Worm (Caenorhabditis elegans) whole organism, L1 larva: ENCODE measurements around the gene clec-80.

ENCODE experiments used
- C04F5.9 ChIP-seq: sonication (generic microtip); optimal IDR thresholded peaks from 2 replicates; lab custom pipeline; 2016; ENCODE audit warnings: missing genetic modification characterization, missing compliant biosample characterization
- C34B4.2 ChIP-seq: sonication (generic microtip); optimal IDR thresholded peaks from 2 replicates; lab custom pipeline; 2017; ENCODE audit warnings: mild to moderate bottlenecking, missing genetic modification characterization, missing compliant biosample characterization
- Y116A8C.19 ChIP-seq: sonication (generic microtip); optimal IDR thresholded peaks from 2 replicates; lab custom pipeline; 2016; ENCODE audit warnings: missing compliant biosample characterization, missing genetic modification characterization, borderline replicate concordance
- aha-1 ChIP-seq: fragments of 150-350 bp; optimal IDR thresholded peaks from 2 replicates; lab custom pipeline; 2014; ENCODE audit warnings: missing biosample characterization, missing genetic modification characterization
- alr-1 ChIP-seq: fragments of 200-800 bp; sonication (Bioruptor generic); optimal IDR thresholded peaks from 2 replicates; lab custom pipeline; 2018; ENCODE audit warnings: borderline replicate concordance, mild to moderate bottlenecking, missing genetic modification characterization, missing compliant biosample characterization
- blmp-1 ChIP-seq: fragments of 150-350 bp; optimal IDR thresholded peaks from 2 replicates; lab custom pipeline; 2014; ENCODE audit warnings: missing biosample characterization, missing genetic modification characterization
- ceh-82 ChIP-seq, 3 experiments: fragments of 150-350 bp in 1 of 3; sonication (generic microtip) in 2 of 3; optimal IDR thresholded peaks; 2 replicates each; lab custom pipeline; 2014 to 2017; ENCODE audit warnings: missing biosample characterization in 3 of 3, missing genetic modification characterization in 3 of 3
- ceh-90 ChIP-seq: sonication (generic microtip); optimal IDR thresholded peaks from 2 replicates; lab custom pipeline; 2016; ENCODE audit warnings: missing genetic modification characterization, missing compliant biosample characterization
- ces-1 ChIP-seq: fragments of 150-350 bp; optimal IDR thresholded peaks from 2 replicates; lab custom pipeline; 2014; ENCODE audit warnings: missing biosample characterization, missing genetic modification reagents, missing genetic modification characterization
- efl-1 ChIP-seq, 4 experiments: fragments of 150-350 bp; optimal IDR thresholded peaks in 3 of 4; peaks in 1 of 4; 1 replicate in 1 of 4; 2 replicates in 3 of 4; lab custom pipeline; 2014; ENCODE audit warnings: missing biosample characterization in 2 of 4, missing genetic modification characterization in 2 of 4, missing genetic modification reagents in 2 of 4
- egl-13 ChIP-seq: sonication (generic microtip); optimal IDR thresholded peaks from 2 replicates; lab custom pipeline; 2016; ENCODE audit warnings: missing genotype, missing genetic modification reagents, missing genetic modification characterization, missing compliant biosample characterization
- egl-27 ChIP-seq, 2 experiments: fragments of 150-350 bp in 1 of 2; sonication (generic microtip); optimal IDR thresholded peaks; 3 replicates each; lab custom pipeline; 2017 to 2018; ENCODE audit warnings: missing biosample characterization in 2 of 2, missing genetic modification characterization in 2 of 2, missing genetic modification reagents in 2 of 2
- elt-3 ChIP-seq, 6 experiments: fragments of 150-350 bp in 1 of 6; sonication (generic microtip); optimal IDR thresholded peaks; 2 replicates each; lab custom pipeline; 2017 to 2018; ENCODE audit warnings: missing biosample characterization in 6 of 6, missing genetic modification characterization in 6 of 6, inconsistent platforms in 1 of 6
- ets-5 ChIP-seq: fragments of 200-800 bp; sonication (Bioruptor generic); IDR thresholded peaks from 2 replicates; pipeline ENCODE4 v1.3.6; 2022; ENCODE audit warnings: missing genetic modification characterization, missing compliant biosample characterization
- fkh-10 ChIP-seq: sonication (generic microtip); optimal IDR thresholded peaks from 2 replicates; lab custom pipeline; 2017; ENCODE audit warnings: missing biosample characterization, missing genetic modification reagents, missing genetic modification characterization
- fkh-4 ChIP-seq: sonication (generic microtip); optimal IDR thresholded peaks from 2 replicates; lab custom pipeline; 2016; ENCODE audit warnings: missing compliant biosample characterization, missing genetic modification characterization, borderline replicate concordance
- fkh-8 ChIP-seq: sonication (generic microtip); optimal IDR thresholded peaks from 2 replicates; lab custom pipeline; 2016; ENCODE audit warnings: mild to moderate bottlenecking, missing genetic modification characterization, missing compliant biosample characterization
- fos-1 ChIP-seq: fragments of 150-350 bp; optimal IDR thresholded peaks from 2 replicates; lab custom pipeline; 2014; ENCODE audit warnings: missing biosample characterization, missing genetic modification characterization
- grh-1 ChIP-seq: fragments of 200-800 bp; sonication (Bioruptor generic); IDR thresholded peaks from 2 replicates; pipeline ENCODE4 v1.3.6; 2022; ENCODE audit warnings: missing genetic modification reagents, missing genetic modification characterization, missing compliant biosample characterization
- hlh-4 ChIP-seq: sonication (generic microtip); optimal IDR thresholded peaks from 2 replicates; lab custom pipeline; 2016; ENCODE audit warnings: mild to moderate bottlenecking, missing genetic modification characterization, missing compliant biosample characterization
- hpl-2 ChIP-seq: fragments of 150-350 bp; optimal IDR thresholded peaks from 2 replicates; lab custom pipeline; 2014; ENCODE audit warnings: missing biosample characterization, missing genetic modification reagents, missing genetic modification characterization
- irx-1 ChIP-seq: sonication (generic microtip); optimal IDR thresholded peaks from 2 replicates; lab custom pipeline; 2016; ENCODE audit warnings: missing genetic modification characterization, missing compliant biosample characterization
- lin-13 ChIP-seq: fragments of 150-350 bp; optimal IDR thresholded peaks from 2 replicates; lab custom pipeline; 2014; ENCODE audit warnings: missing biosample characterization, missing genetic modification reagents, missing genetic modification characterization
- lin-14 ChIP-seq: fragments of 200-800 bp; sonication (Bioruptor generic); optimal IDR thresholded peaks from 2 replicates; lab custom pipeline; 2018; ENCODE audit warnings: mild to moderate bottlenecking, missing genetic modification characterization, moderate library complexity, missing compliant biosample characterization
- lin-39 ChIP-seq: fragments of 150-350 bp; optimal IDR thresholded peaks from 2 replicates; lab custom pipeline; 2014; ENCODE audit warnings: missing biosample characterization, missing genetic modification reagents, missing genetic modification characterization
- lir-3 ChIP-seq: sonication (generic microtip); optimal IDR thresholded peaks from 2 replicates; lab custom pipeline; 2016; ENCODE audit warnings: mild to moderate bottlenecking, missing genetic modification characterization, moderate library complexity, missing compliant biosample characterization; ENCODE audit not compliant: poor library complexity
- mab-9 ChIP-seq: fragments of 200-800 bp; sonication (Bioruptor generic); IDR thresholded peaks from 2 replicates; pipeline ENCODE4 v1.3.6; 2022; ENCODE audit warnings: missing genetic modification reagents, missing genetic modification characterization, missing compliant biosample characterization
- mdl-1 ChIP-seq, 2 experiments: fragments of 150-350 bp; optimal IDR thresholded peaks; 2 replicates each; lab custom pipeline; 2014 to 2017; ENCODE audit warnings: missing biosample characterization in 2 of 2, missing genetic modification characterization in 2 of 2, inconsistent platforms in 1 of 2
- mep-1 ChIP-seq: fragments of 150-350 bp; optimal IDR thresholded peaks from 2 replicates; lab custom pipeline; 2014; ENCODE audit warnings: missing biosample characterization, missing genetic modification characterization
- nhr-19 ChIP-seq: fragments of 200-800 bp; sonication (Bioruptor generic); conservative IDR thresholded peaks from 2 replicates; pipeline ENCODE4 v1.3.6; 2022; ENCODE audit warnings: missing genetic modification characterization, missing compliant biosample characterization
- nhr-20 ChIP-seq: sonication (generic microtip); optimal IDR thresholded peaks from 2 replicates; lab custom pipeline; 2016; ENCODE audit warnings: mild to moderate bottlenecking, missing genetic modification characterization, missing compliant biosample characterization
- nhr-237 ChIP-seq: fragments of 150-350 bp; optimal IDR thresholded peaks from 2 replicates; lab custom pipeline; 2014; ENCODE audit warnings: missing biosample characterization, missing genetic modification characterization
- nhr-28 ChIP-seq: fragments of 150-350 bp; optimal IDR thresholded peaks from 2 replicates; lab custom pipeline; 2014; ENCODE audit warnings: missing biosample characterization, missing genetic modification characterization
- nhr-76 ChIP-seq: sonication (generic microtip); optimal IDR thresholded peaks from 2 replicates; lab custom pipeline; 2017; ENCODE audit warnings: missing biosample characterization, missing genetic modification characterization
- nhr-77 ChIP-seq: fragments of 150-350 bp; optimal IDR thresholded peaks from 2 replicates; lab custom pipeline; 2014; ENCODE audit warnings: missing biosample characterization, missing genetic modification characterization
- nhr-84 ChIP-seq: sonication (generic microtip); optimal IDR thresholded peaks from 2 replicates; lab custom pipeline; 2017; ENCODE audit warnings: missing biosample characterization, missing genetic modification characterization
- nhr-85 ChIP-seq: sonication (generic microtip); peaks from one replicate; lab custom pipeline; 2016; ENCODE audit warnings: missing genetic modification characterization, inconsistent platforms, missing compliant biosample characterization
- nhr-90 ChIP-seq: sonication (generic microtip); optimal IDR thresholded peaks from 2 replicates; lab custom pipeline; 2016; ENCODE audit warnings: mild to moderate bottlenecking, missing genetic modification characterization, missing compliant biosample characterization; ENCODE audit not compliant: poor library complexity
- pag-3 ChIP-seq: sonication (generic microtip); optimal IDR thresholded peaks from 2 replicates; lab custom pipeline; 2017; ENCODE audit warnings: missing genetic modification characterization, mild to moderate bottlenecking, missing compliant biosample characterization, antibody characterized with exemption, borderline replicate concordance; ENCODE audit not compliant: insufficient read depth
- pax-3 ChIP-seq: fragments of 200-800 bp; sonication (Bioruptor generic); optimal IDR thresholded peaks from 2 replicates; lab custom pipeline; 2018; ENCODE audit warnings: mild to moderate bottlenecking, missing genetic modification characterization, moderate library complexity, missing compliant biosample characterization
- rnt-1 ChIP-seq: sonication (generic microtip); optimal IDR thresholded peaks from 2 replicates; lab custom pipeline; 2016; ENCODE audit warnings: mild to moderate bottlenecking, missing genetic modification characterization, moderate library complexity, missing compliant biosample characterization
- snpc-4 ChIP-seq: fragments of 150-350 bp; optimal IDR thresholded peaks from 2 replicates; lab custom pipeline; 2014; ENCODE audit warnings: missing biosample characterization, missing genetic modification characterization
- sptf-1 ChIP-seq: fragments of 150-350 bp; optimal IDR thresholded peaks from 2 replicates; lab custom pipeline; 2014; ENCODE audit warnings: missing biosample characterization, missing genetic modification characterization
- sup-37 ChIP-seq: fragments of 200-800 bp; sonication (Bioruptor generic); optimal IDR thresholded peaks from 2 replicates; lab custom pipeline; 2018; ENCODE audit warnings: mild to moderate bottlenecking, missing genetic modification characterization, missing compliant biosample characterization
- tbx-2 ChIP-seq: sonication (generic microtip); optimal IDR thresholded peaks from 2 replicates; lab custom pipeline; 2016; ENCODE audit warnings: missing genetic modification characterization, missing compliant biosample characterization
- tlp-1 ChIP-seq: fragments of 150-350 bp; optimal IDR thresholded peaks from 2 replicates; lab custom pipeline; 2014; ENCODE audit warnings: missing biosample characterization, missing genetic modification characterization
- unc-62 ChIP-seq: fragments of 150-350 bp; optimal IDR thresholded peaks from 2 replicates; lab custom pipeline; 2014; ENCODE audit warnings: missing biosample characterization, missing genetic modification reagents, missing genetic modification characterization
- unc-86 ChIP-seq: sonication (generic microtip); optimal IDR thresholded peaks from 2 replicates; lab custom pipeline; 2016; ENCODE audit warnings: missing genetic modification characterization, missing compliant biosample characterization
- vab-15 ChIP-seq: sonication (generic microtip); optimal IDR thresholded peaks from 2 replicates; lab custom pipeline; 2017; ENCODE audit warnings: missing genotype, mild to moderate bottlenecking, missing genetic modification characterization, missing compliant biosample characterization
- xbp-1 ChIP-seq: sonication (generic microtip); optimal IDR thresholded peaks from 2 replicates; lab custom pipeline; 2016; ENCODE audit warnings: missing genetic modification characterization, missing compliant biosample characterization
- zag-1 ChIP-seq: fragments of 150-350 bp; optimal IDR thresholded peaks from 2 replicates; lab custom pipeline; 2014; ENCODE audit warnings: missing biosample characterization, missing genetic modification characterization
- zip-4 ChIP-seq: fragments of 200-800 bp; sonication (Bioruptor generic); optimal IDR thresholded peaks from 2 replicates; lab custom pipeline; 2018; ENCODE audit warnings: mild to moderate bottlenecking, missing genetic modification characterization, moderate library complexity, missing compliant biosample characterization

clec-80 gene

DNA sequence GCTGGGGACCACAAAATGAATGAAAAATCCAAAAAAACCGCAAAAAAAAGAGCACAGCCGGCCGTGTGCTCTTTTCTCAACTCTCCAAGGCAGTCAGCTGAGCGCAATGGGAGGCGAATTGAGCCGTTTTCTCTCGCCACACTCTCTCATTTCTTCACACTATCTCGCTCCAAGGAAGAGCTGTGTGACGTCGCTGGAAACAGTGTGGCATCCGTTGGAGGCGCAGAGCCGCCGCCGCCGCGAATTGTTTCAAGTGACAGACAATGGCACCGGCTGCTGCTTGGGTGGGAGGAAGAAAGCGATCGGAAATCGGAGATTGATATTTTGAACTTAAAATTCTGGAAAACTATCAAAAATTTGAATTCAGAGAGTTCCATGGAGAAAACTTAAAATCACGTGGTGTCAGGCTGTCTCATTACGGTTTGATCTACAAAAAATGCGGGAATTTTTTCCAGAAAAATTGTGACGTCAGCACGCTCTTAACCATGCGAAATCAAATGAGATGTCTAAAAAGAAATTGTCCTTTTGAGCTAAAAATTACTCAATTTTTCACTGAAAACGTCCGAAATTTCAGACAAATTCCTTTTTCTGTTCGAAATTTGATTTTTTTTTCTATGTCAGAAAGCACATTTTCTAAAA is 47.4 kb upstream of the clec-80 start (continued):
- peak; percentile 95 for TF ChIP-seq pag-3 (tag; lab: Kevin White, UChicago)
- TF ChIP-seq hlh-4 (tag; lab: Kevin White, UChicago), result no peak
- no peak for TF ChIP-seq aha-1
- no peak for TF ChIP-seq nhr-77 (tag; lab: Kevin White, UChicago)
- no peak for TF ChIP-seq pax-3 (tag; lab: Kevin White, UChicago)
- TF ChIP-seq egl-13, result peak; percentile 19
- TF ChIP-seq nhr-85 (tag; lab: Kevin White, UChicago), result no peak
- TF ChIP-seq efl-1 (optimal IDR thresholded peaks at IDR 0.05; lab: Kevin White, UChicago), result peak; percentile 47 to 53
- peak; percentile 27 to 92 for TF ChIP-seq efl-1 (GFP tag; optimal IDR thresholded peaks at IDR 0.05 in 1 of 2; lab: Kevin White, UChicago)
- TF ChIP-seq nhr-20 (tag; lab: Kevin White, UChicago), result peak; percentile 51
- no peak for TF ChIP-seq nhr-237 (tag; lab: Kevin White, UChicago)
- TF ChIP-seq alr-1, result no peak
- TF ChIP-seq egl-27 (tag; optimal IDR thresholded peaks at IDR 0.05; lab: Kevin White, UChicago), result no peak
- TF ChIP-seq nhr-90 (tag; lab: Kevin White, UChicago), result no peak
- TF ChIP-seq vab-15 (tag; lab: Kevin White, UChicago), result no peak
- TF ChIP-seq grh-1 (GFP tag; lab: Robert Waterston, UW), result no peak
- no peak for TF ChIP-seq ces-1 (GFP tag; lab: Kevin White, UChicago)
- TF ChIP-seq ceh-82 (tag; optimal IDR thresholded peaks at IDR 0.05; lab: Kevin White, UChicago), result peak in 1 of 3 experiments; percentile 42
- TF ChIP-seq nhr-84 (tag; lab: Kevin White, UChicago), result no peak
- no peak for TF ChIP-seq Y116A8C.19 (tag; lab: Kevin White, UChicago)
- no peak for TF ChIP-seq elt-3 (tag; optimal IDR thresholded peaks at IDR 0.05; lab: Kevin White, UChicago)
- TF ChIP-seq lin-39 (tag; lab: Kevin White, UChicago), result peak; percentile 9
- peak; percentile 65 for TF ChIP-seq xbp-1 (tag; lab: Kevin White, UChicago)
- TF ChIP-seq snpc-4 (tag; lab: Kevin White, UChicago), result no peak
- TF ChIP-seq C34B4.2 (tag; lab: Kevin White, UChicago), result no peak
- no peak for TF ChIP-seq mab-9 (GFP tag; lab: Robert Waterston, UW)
- no peak for TF ChIP-seq hpl-2 (GFP tag; lab: Kevin White, UChicago)
- TF ChIP-seq lir-3 (tag; lab: Kevin White, UChicago), result no peak
- no peak for TF ChIP-seq ceh-90 (tag; lab: Kevin White, UChicago)
- TF ChIP-seq zip-4 (GFP tag; lab: Kevin White, UChicago), result no peak
- peak; percentile 56 for TF ChIP-seq tbx-2 (tag; lab: Kevin White, UChicago)
- no peak for TF ChIP-seq nhr-76 (tag; lab: Kevin White, UChicago)
- TF ChIP-seq rnt-1, result peak; percentile 87
- TF ChIP-seq fkh-8, result peak; percentile 23
- TF ChIP-seq ets-5 (GFP tag; lab: Robert Waterston, UW), result no peak
- no peak for TF ChIP-seq mdl-1 (tag; optimal IDR thresholded peaks at IDR 0.05; lab: Kevin White, UChicago)
- no peak for TF ChIP-seq nhr-28 (tag; lab: Kevin White, UChicago)
- TF ChIP-seq fos-1, result no peak
- no peak for TF ChIP-seq C04F5.9 (tag; lab: Kevin White, UChicago)
- no peak for TF ChIP-seq sup-37
- TF ChIP-seq fkh-10 (GFP tag; lab: Kevin White, UChicago), result peak; percentile 40
- TF ChIP-seq unc-62 (GFP tag; lab: Kevin White, UChicago), result no peak
- TF ChIP-seq mep-1 (tag; lab: Kevin White, UChicago), result peak; percentile 36
- TF ChIP-seq lin-14 (GFP tag; lab: Kevin White, UChicago), result peak; percentile 89
- TF ChIP-seq tlp-1 (tag; lab: Kevin White, UChicago), result no peak
- no peak for TF ChIP-seq sptf-1
- TF ChIP-seq fkh-4 (tag; lab: Kevin White, UChicago), result no peak
- no peak for TF ChIP-seq blmp-1
- no peak for TF ChIP-seq lin-13 (GFP tag; lab: Kevin White, UChicago)
- TF ChIP-seq irx-1, result peak; percentile 25
- peak; percentile 27 for TF ChIP-seq unc-86
- no peak for TF ChIP-seq zag-1
- TF ChIP-seq nhr-19 (GFP tag; lab: Robert Waterston, UW), result peak; percentile 47
